Fruit fly (Drosophila melanogaster): ENCODE measurements around the gene CG15529.

The CG15529 gene

DNA sequence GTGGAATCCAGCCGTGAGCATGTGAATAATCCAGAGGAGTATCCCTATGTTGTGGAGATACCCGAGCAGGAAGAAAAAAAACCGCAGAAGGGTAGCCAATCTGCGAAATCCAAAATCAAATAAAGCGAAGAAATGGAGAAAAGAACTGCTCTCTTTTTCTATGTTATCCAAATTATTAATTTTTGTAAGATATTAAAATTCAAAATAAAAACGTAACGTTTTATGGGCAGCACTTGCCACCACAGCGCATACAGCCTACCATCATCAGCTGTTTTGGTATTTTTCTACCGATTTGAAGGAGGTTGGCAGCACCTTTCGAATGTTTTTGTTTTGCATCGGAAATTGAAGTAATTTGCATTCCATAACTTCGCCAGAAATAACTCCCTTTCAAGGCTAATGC, 28.1 kb downstream of the CG15529 start, which contains the start of gene Bet5:
TSS of gene Bet5 (plus strand) at position 299 of the 400 bp plus-strand sequence.
- TF ChIP-seq GATAd (GFP tag; optimal IDR thresholded peaks at IDR 0.05) = no peak
- no peak for TF ChIP-seq CrebA (GFP tag; optimal IDR thresholded peaks at IDR 0.05; ENCODE audit: borderline replicate concordance)
- no peak for TF ChIP-seq Abd-B (GFP tag; optimal IDR thresholded peaks at IDR 0.05)
- TF ChIP-seq pan (optimal IDR thresholded peaks at IDR 0.05) = no peak
- TF ChIP-seq h (GFP tag; optimal IDR thresholded peaks at IDR 0.05) = no peak

DNA sequence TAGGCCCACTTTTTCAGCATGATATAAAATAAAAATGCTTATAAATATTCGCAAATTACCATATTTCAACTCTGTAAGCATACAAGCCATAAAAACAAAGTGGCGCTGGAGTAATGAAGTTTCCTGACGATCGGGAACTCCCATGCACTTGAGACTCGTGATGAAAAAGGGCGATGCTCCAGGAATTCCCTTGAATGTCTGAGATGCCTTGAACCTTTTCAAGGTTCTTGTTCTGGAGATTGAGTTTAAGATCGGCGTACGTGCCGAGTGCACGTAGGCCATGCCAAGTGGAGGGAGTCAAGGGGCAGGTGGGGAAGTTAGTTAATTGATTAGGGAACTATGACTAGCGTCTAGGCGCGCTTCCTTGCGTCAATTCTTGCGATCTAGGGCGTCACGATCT, 32.0 kb downstream of the CG15529 start:
- no peak for TF ChIP-seq Vsx2 (GFP tag; optimal IDR thresholded peaks at IDR 0.05; ENCODE audit: partially characterized antibody)
- TF ChIP-seq Sp1 (GFP tag; optimal IDR thresholded peaks at IDR 0.05) = no peak
- TF ChIP-seq jim (GFP tag; optimal IDR thresholded peaks at IDR 0.05) = no peak
- TF ChIP-seq rgr (GFP tag; optimal IDR thresholded peaks at IDR 0.05) = no peak
- TF ChIP-seq tai (GFP tag; optimal IDR thresholded peaks at IDR 0.05) = no peak
- TF ChIP-seq Myc (optimal IDR thresholded peaks at IDR 0.05) = no peak
- no peak for TF ChIP-seq Mio (GFP tag; optimal IDR thresholded peaks at IDR 0.05)
- TF ChIP-seq h (GFP tag; optimal IDR thresholded peaks at IDR 0.05) = no peak
- no peak for TF ChIP-seq CG32264 (GFP tag; optimal IDR thresholded peaks at IDR 0.05)
- TF ChIP-seq woc (GFP tag; optimal IDR thresholded peaks at IDR 0.05) = no peak
- TF ChIP-seq CG9705 (GFP tag; optimal IDR thresholded peaks at IDR 0.05) = no peak
- no peak for TF ChIP-seq Abd-B (GFP tag; optimal IDR thresholded peaks at IDR 0.05)

DNA sequence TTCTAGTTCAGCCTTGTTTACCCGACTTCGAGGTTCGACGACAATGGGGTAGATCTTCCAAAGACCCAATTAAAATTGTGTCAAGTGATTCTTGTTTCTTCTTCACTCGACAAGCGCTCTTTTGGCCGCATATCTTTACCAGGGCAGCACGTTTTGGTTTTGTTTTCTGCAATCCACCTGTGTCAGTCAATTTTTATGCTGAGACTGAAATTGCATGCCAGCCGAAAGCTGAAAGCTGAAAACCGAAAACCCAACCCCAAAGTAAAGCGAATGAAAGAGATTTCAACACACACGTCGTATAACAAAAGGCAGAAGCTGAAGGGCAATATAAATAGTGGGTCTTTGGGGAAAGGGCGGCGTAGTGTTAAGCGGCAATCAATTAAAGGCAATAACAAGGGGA, 37.5 kb downstream of the CG15529 start:
- TF ChIP-seq Myc (optimal IDR thresholded peaks at IDR 0.05) (no peak), Vsx2 (GFP tag; optimal IDR thresholded peaks at IDR 0.05; ENCODE audit: partially characterized antibody) (no peak), jim (GFP tag; optimal IDR thresholded peaks at IDR 0.05) (no peak), Hnf4 (GFP tag; optimal IDR thresholded peaks at IDR 0.05) (no peak), GATAd (GFP tag; optimal IDR thresholded peaks at IDR 0.05) (no peak), lola (GFP tag; optimal IDR thresholded peaks at IDR 0.05) (no peak), HLH106 (tag; optimal IDR thresholded peaks at IDR 0.05) (no peak), br (GFP tag; optimal IDR thresholded peaks at IDR 0.05) (no peak)

DNA sequence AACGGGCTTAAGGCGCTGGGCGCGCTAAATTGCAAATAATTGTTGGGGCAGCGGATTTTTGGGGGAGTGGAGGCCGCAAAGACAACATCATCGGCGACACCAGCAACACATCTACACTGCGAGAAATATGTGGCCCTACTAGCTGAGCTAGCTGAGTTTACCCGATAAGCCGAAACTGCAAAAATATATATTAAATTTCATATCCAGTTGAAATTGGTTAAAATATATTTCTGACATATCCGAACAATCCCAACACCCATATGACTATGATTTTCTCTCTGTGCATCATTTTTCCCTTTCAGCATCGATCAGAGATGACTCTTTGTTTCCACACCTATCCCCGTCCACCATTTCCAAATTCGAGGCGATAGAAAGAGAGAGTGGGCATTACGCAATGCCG, 38.0 kb downstream of the CG15529 start:
- TF ChIP-seq jim (GFP tag; optimal IDR thresholded peaks at IDR 0.05) = no peak
- no peak for TF ChIP-seq Mio (GFP tag; optimal IDR thresholded peaks at IDR 0.05)
- TF ChIP-seq sv (GFP tag; optimal IDR thresholded peaks at IDR 0.05) = peak; percentile 48
- peak; percentile 63 for TF ChIP-seq rgr (GFP tag; optimal IDR thresholded peaks at IDR 0.05)
- TF ChIP-seq CG32264 (GFP tag; optimal IDR thresholded peaks at IDR 0.05) = peak; percentile 36
- TF ChIP-seq Sp1 (GFP tag; optimal IDR thresholded peaks at IDR 0.05) = peak; percentile 39
- TF ChIP-seq OdsH (GFP tag; optimal IDR thresholded peaks at IDR 0.05) = peak; percentile 46
- no peak for TF ChIP-seq pan (optimal IDR thresholded peaks at IDR 0.05)
- no peak for TF ChIP-seq dsf (GFP tag; optimal IDR thresholded peaks at IDR 0.05; ENCODE audit: borderline replicate concordance)
- TF ChIP-seq Hr78 (GFP tag; optimal IDR thresholded peaks at IDR 0.05) = no peak
- TF ChIP-seq Hr83 (GFP tag; optimal IDR thresholded peaks at IDR 0.05; ENCODE audit: poor library complexity, severe bottlenecking) = no peak
- peak; percentile 62 for TF ChIP-seq HLH106 (tag; optimal IDR thresholded peaks at IDR 0.05)
- TF ChIP-seq Rel (GFP tag; optimal IDR thresholded peaks at IDR 0.05) = no peak
- TF ChIP-seq Rel (tag; optimal IDR thresholded peaks at IDR 0.05) = no peak
- no peak for TF ChIP-seq Dfd (GFP tag; optimal IDR thresholded peaks at IDR 0.05)
- peak; percentile 32 for TF ChIP-seq Hnf4 (GFP tag; optimal IDR thresholded peaks at IDR 0.05)
- peak; percentile 76 for TF ChIP-seq h (GFP tag; optimal IDR thresholded peaks at IDR 0.05)
- no peak for TF ChIP-seq usp (GFP tag; optimal IDR thresholded peaks at IDR 0.05)
- TF ChIP-seq CrebA (GFP tag; optimal IDR thresholded peaks at IDR 0.05; ENCODE audit: borderline replicate concordance) = no peak
- peak; percentile 17 for TF ChIP-seq woc (GFP tag; optimal IDR thresholded peaks at IDR 0.05)
- peak; percentile 44 for TF ChIP-seq psq (GFP tag; optimal IDR thresholded peaks at IDR 0.05)
- TF ChIP-seq lola (GFP tag; optimal IDR thresholded peaks at IDR 0.05) = no peak
- no peak for TF ChIP-seq GATAd (GFP tag; optimal IDR thresholded peaks at IDR 0.05)
- TF ChIP-seq ey (GFP tag; optimal IDR thresholded peaks at IDR 0.05) = peak; percentile 63
- TF ChIP-seq Abd-B (GFP tag; optimal IDR thresholded peaks at IDR 0.05) = no peak
- TF ChIP-seq br (GFP tag; optimal IDR thresholded peaks at IDR 0.05) = peak; percentile 67
- no peak for TF ChIP-seq Vsx2 (GFP tag; optimal IDR thresholded peaks at IDR 0.05; ENCODE audit: partially characterized antibody)
- no peak for TF ChIP-seq dmrt93B (GFP tag; optimal IDR thresholded peaks at IDR 0.05)
- no peak for TF ChIP-seq Myc (optimal IDR thresholded peaks at IDR 0.05)
- peak; percentile 69 for TF ChIP-seq fru (GFP tag; optimal IDR thresholded peaks at IDR 0.05)
- TF ChIP-seq Dif (GFP tag; optimal IDR thresholded peaks at IDR 0.05; ENCODE audit: partially characterized antibody) = no peak
- TF ChIP-seq foxo (GFP tag; optimal IDR thresholded peaks at IDR 0.05) = peak in 1 of 2 experiments; percentile 67
